Fruit fly (Drosophila melanogaster): ENCODE measurements around the gene CG32939.
"Not testable (repeated sequence)": the region's sequence is repeated elsewhere in the genome, so short reads cannot be mapped to it uniquely, and the experiment has no call there.

The CG32939 gene

DNA sequence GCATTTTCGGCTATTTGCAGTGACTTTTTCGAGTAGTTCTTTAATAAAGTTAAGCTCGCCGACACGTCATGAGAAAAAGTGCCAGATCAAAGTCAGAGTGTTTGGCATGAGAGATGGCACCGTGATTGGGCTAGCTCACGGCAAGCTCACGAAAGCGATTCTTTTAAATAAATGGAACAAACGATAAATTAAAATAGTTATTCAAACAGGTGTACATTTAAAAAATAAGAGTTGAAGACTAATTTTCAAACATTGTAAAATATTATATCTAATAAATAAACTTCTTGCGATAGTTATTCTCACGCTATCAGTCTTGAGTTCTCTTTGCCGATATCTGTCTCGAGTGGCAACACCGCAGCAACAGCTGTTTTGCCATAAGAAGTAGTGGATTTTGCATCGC, 7.5 kb upstream of the CG32939 start, which contains the start of the genes eca and CG18542:
Gene eca (minus strand): TSS at position 101 of the 400 bp plus-strand sequence.
Gene CG18542 (plus strand): TSS at position 385 of the 400 bp plus-strand sequence.
- not testable (repeated sequence) for TF ChIP-seq ttk, insv, Sin3A (optimal IDR thresholded peaks at IDR 0.05)

DNA sequence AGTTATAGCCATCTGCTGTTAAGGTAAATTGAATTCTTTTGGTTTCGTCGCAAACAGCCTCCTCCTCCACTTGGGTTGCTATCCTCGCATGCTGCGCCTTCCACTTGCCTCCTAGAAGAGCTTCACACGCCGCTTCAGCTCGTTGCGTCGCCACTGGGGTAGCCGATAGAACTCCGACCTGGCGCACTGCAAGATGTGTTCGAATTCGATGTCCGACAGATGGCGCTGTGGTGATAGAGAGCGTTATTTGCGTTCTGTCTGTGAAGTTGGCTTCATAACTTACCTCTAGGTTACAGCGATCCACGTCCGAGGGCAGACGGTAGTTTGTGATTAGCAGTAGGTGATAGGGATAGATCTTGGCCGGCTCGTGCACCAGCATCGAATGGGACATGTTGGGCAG, 2.1 kb downstream of the CG32939 start:
- TF ChIP-seq psq (optimal IDR thresholded peaks at IDR 0.05) (no peak), insv (optimal IDR thresholded peaks at IDR 0.05) (no peak), Myc (optimal IDR thresholded peaks at IDR 0.05) (no peak), h (optimal IDR thresholded peaks at IDR 0.05) (no peak), ttk (optimal IDR thresholded peaks at IDR 0.05) (no peak), Sin3A (optimal IDR thresholded peaks at IDR 0.05) (no peak)

- TF ChIP-seq Myc (optimal IDR thresholded peaks at IDR 0.05) (no peak), ttk (optimal IDR thresholded peaks at IDR 0.05) (no peak), psq (optimal IDR thresholded peaks at IDR 0.05) (no peak), insv (optimal IDR thresholded peaks at IDR 0.05) (no peak), Sin3A (optimal IDR thresholded peaks at IDR 0.05) (no peak), h (optimal IDR thresholded peaks at IDR 0.05) (no peak)
Observed at dm6 chr3R:9700513-9700912, 7.6 kb downstream of the CG32939 start.

DNA sequence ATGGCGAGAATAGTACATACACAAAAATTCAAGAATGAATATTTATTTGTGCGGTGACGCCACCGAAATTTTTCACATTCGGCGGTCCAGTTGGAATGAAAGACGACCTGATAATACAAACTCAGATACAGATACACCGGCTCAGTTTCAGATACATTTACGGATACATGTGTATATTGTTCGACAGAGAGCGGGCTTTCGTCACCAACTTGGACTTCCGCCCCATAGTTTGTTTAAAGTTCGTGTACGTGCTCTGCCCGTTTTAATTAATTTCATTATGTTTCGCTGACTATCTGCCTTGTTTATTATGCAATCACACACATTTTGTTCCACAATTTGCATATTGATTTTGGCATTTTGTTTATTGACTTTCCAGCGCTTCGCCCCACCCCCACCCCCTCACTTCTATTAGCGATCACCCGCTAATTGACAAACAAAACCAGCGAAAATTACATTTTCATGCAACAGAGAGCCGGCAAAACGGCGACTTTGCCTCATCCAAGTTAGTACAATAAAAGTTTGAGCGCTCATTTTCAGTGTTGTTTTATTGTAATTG, 8.3 kb downstream of the CG32939 start:
- TF ChIP-seq h (optimal IDR thresholded peaks at IDR 0.05) (no peak), psq (optimal IDR thresholded peaks at IDR 0.05) (no peak), Myc (optimal IDR thresholded peaks at IDR 0.05) (no peak), insv (optimal IDR thresholded peaks at IDR 0.05) (no peak), Sin3A (optimal IDR thresholded peaks at IDR 0.05) (no peak), ttk (optimal IDR thresholded peaks at IDR 0.05) (no peak)

DNA sequence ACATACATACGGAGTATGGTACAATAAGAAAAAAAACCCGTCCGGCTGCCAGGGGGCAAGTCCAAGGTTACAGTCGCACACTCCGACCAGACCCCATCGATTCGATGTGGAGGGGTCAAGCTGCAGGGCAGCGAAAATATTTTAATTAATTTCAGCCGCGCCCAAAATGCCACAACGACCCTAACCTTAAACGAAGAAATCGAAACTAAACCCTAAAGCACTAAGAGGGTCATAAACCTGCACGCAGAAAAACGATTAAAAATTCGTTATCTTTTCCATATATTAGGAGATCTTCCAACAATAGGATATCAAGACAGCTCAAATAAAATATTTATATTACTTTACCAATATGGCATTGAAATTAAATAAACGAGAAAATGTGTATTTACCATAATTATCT, 9.0 kb downstream of the CG32939 start:
- no peak for TF ChIP-seq ttk (optimal IDR thresholded peaks at IDR 0.05)
- TF ChIP-seq Myc (optimal IDR thresholded peaks at IDR 0.05), result no peak
- no peak for TF ChIP-seq h (optimal IDR thresholded peaks at IDR 0.05)
- no peak for TF ChIP-seq psq (optimal IDR thresholded peaks at IDR 0.05)
- no peak for TF ChIP-seq Sin3A (optimal IDR thresholded peaks at IDR 0.05)
- TF ChIP-seq insv (optimal IDR thresholded peaks at IDR 0.05), result no peak

dm6 chr3R:9702567-9702966, 9.7 kb downstream of the CG32939 start:
- TF ChIP-seq psq (optimal IDR thresholded peaks at IDR 0.05) (no peak), ttk (optimal IDR thresholded peaks at IDR 0.05) (no peak)

DNA sequence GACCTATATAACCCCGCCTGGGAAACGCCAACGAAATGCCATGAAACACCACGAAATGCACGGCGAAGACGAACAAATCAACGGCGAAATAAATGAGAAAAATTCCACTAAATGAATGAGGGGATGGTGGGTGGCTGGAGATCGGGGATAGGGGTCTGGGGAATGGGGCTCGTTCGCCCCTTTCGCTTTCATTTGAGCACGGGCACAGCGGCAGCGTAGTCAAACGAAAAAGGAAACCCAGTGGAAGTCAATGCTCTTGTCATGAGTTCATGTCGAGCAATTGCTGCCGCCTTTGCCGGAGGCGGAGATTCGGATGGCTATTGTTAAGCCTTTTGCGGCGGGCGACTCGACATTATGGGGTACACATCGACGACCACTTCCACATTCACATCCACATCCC, 10.4 kb downstream of the CG32939 start:
- no peak for TF ChIP-seq h (optimal IDR thresholded peaks at IDR 0.05)
- no peak for TF ChIP-seq psq (optimal IDR thresholded peaks at IDR 0.05)
- no peak for TF ChIP-seq insv (optimal IDR thresholded peaks at IDR 0.05)
- TF ChIP-seq Sin3A (optimal IDR thresholded peaks at IDR 0.05), result no peak
- no peak for TF ChIP-seq ttk (optimal IDR thresholded peaks at IDR 0.05)
- no peak for TF ChIP-seq Myc (optimal IDR thresholded peaks at IDR 0.05)

dm6 chr3R:9704183-9705007, 11.5 kb downstream of the CG32939 start:
- TF ChIP-seq insv (optimal IDR thresholded peaks at IDR 0.05) (no peak), h (optimal IDR thresholded peaks at IDR 0.05) (no peak), Myc (optimal IDR thresholded peaks at IDR 0.05) (no peak), Sin3A (optimal IDR thresholded peaks at IDR 0.05) (no peak)

- TF ChIP-seq psq (optimal IDR thresholded peaks at IDR 0.05), result no peak
- no peak for TF ChIP-seq ttk (optimal IDR thresholded peaks at IDR 0.05)
- no peak for TF ChIP-seq Sin3A (optimal IDR thresholded peaks at IDR 0.05)
- TF ChIP-seq insv (optimal IDR thresholded peaks at IDR 0.05), result no peak
- TF ChIP-seq Myc (optimal IDR thresholded peaks at IDR 0.05), result no peak
- no peak for TF ChIP-seq h (optimal IDR thresholded peaks at IDR 0.05)
Observed at dm6 chr3R:9705008-9705628, 12.2 kb downstream of the CG32939 start, which contains the start of gene Unc-115a. Unc-115a (minus strand) TSS chr3R:9705417.

DNA sequence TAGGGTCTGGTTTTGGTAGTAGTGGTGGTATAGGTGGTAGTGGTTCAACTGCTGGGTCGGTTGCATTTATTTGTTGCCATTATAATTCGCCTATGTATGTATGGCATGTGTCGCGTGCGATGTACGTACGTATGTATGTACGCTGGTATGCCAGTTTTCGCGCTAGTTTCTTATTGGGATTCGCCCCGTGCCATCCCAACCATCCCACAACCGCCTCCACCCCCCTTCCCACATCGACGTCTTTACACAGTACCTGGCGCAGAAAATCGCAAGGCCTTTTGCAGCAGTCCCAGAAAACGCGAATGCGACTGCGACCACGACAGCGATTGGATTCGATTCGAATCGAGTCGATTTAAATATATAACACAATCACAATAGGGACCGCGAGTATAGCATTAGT, 17.3 kb downstream of the CG32939 start:
- TF ChIP-seq h (optimal IDR thresholded peaks at IDR 0.05) (no peak), ttk (optimal IDR thresholded peaks at IDR 0.05) (no peak), insv (optimal IDR thresholded peaks at IDR 0.05) (no peak), Sin3A (optimal IDR thresholded peaks at IDR 0.05) (no peak), psq (optimal IDR thresholded peaks at IDR 0.05) (no peak), Myc (optimal IDR thresholded peaks at IDR 0.05) (no peak)

dm6 chr3R:9710886-9711285, 18.0 kb downstream of the CG32939 start, which contains the start of the genes trbd and dmt:
trbd (minus strand) TSS chr3R:9711037.
dmt (plus strand) TSS chr3R:9711142.
- no peak for TF ChIP-seq h (optimal IDR thresholded peaks at IDR 0.05)
- TF ChIP-seq Sin3A (optimal IDR thresholded peaks at IDR 0.05), result no peak
- TF ChIP-seq ttk (optimal IDR thresholded peaks at IDR 0.05), result no peak
- TF ChIP-seq psq (optimal IDR thresholded peaks at IDR 0.05), result no peak
- TF ChIP-seq Myc (optimal IDR thresholded peaks at IDR 0.05), result no peak
- TF ChIP-seq insv (optimal IDR thresholded peaks at IDR 0.05), result no peak

Measured in Kc167 (cell line).